Worm (Caenorhabditis elegans): ENCODE measurements around the gene F56A8.9.

Gene F56A8.9

DNA sequence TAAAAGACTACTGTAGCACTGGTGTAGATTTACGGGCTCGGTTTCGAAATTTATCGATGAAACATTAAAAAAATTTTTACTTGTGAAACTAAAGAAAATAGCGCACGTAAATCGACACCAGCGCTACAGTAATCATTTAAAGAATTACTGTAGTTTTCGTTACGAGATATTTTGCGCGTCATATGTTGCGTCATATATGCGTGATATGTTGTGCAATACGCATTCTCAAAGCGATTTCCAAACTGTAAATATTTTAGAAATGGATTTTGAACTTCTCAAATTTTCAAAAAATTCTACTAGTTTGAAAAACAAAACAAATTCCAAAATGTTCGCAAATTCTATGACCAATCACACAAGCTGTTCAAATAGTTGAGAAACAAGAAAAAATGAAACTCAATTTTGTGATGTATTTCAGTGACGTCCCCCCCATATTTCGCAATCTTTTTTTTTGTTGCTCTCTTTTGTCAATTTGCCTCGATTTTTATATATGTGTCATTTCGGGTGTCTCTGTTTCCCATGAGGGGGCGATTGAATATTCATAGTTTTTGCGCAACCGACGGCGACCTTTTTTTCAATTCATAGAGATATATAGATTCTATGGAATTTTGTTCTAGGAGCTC is 23.5 kb downstream of the F56A8.9 start:
- TF ChIP-seq dve-1 (tag; optimal IDR thresholded peaks at IDR 0.05) (no peak), ceh-48 (tag; optimal IDR thresholded peaks at IDR 0.05) (no peak), pax-1 (tag; optimal IDR thresholded peaks at IDR 0.05) (no peak), hlh-13 (GFP tag; optimal IDR thresholded peaks at IDR 0.05) (no peak), hlh-15 (tag; optimal IDR thresholded peaks at IDR 0.05) (no peak), unc-42 (tag; optimal IDR thresholded peaks at IDR 0.05) (no peak), rnt-1 (tag; optimal IDR thresholded peaks at IDR 0.05) (no peak), hlh-30 (tag; optimal IDR thresholded peaks at IDR 0.05; ENCODE audit: insufficient read depth) (no peak), ceh-14 (tag; optimal IDR thresholded peaks at IDR 0.05) (no peak), C08G9.2 (tag; optimal IDR thresholded peaks at IDR 0.05) (no peak), sox-4 (tag; optimal IDR thresholded peaks at IDR 0.05) (no peak), nfya-1 (tag; optimal IDR thresholded peaks at IDR 0.05) (no peak), Y22D7AL.16 (tag; optimal IDR thresholded peaks at IDR 0.05) (no peak), ceh-30 (tag; optimal IDR thresholded peaks at IDR 0.05) (no peak), pag-3 (tag; optimal IDR thresholded peaks at IDR 0.05; ENCODE audit: borderline replicate concordance) (no peak)

- no peak for TF ChIP-seq nhr-11 (tag; optimal IDR thresholded peaks at IDR 0.05)
- TF ChIP-seq tbx-2 (tag; optimal IDR thresholded peaks at IDR 0.05), result no peak
- no peak for TF ChIP-seq lim-6 (tag; optimal IDR thresholded peaks at IDR 0.05)
- TF ChIP-seq fax-1 (tag; optimal IDR thresholded peaks at IDR 0.05), result no peak
- no peak for TF ChIP-seq ref-2 (tag; optimal IDR thresholded peaks at IDR 0.05)
- TF ChIP-seq unc-55 (GFP tag; optimal IDR thresholded peaks at IDR 0.05), result no peak
- TF ChIP-seq sdc-2 (tag; optimal IDR thresholded peaks at IDR 0.05), result no peak
- TF ChIP-seq pat-9 (tag; optimal IDR thresholded peaks at IDR 0.05), result no peak
- TF ChIP-seq npax-4 (tag; optimal IDR thresholded peaks at IDR 0.05), result no peak
- TF ChIP-seq K02D7.2 (tag; optimal IDR thresholded peaks at IDR 0.05), result no peak
- no peak for TF ChIP-seq pha-2 (tag; optimal IDR thresholded peaks at IDR 0.05)
Observed at ce11 chrIII:13285421-13285820, 30.9 kb downstream of the F56A8.9 start, which contains the start of gene F56A8.8. F56A8.8 (plus strand) TSS chrIII:13285721.

- TF ChIP-seq ceh-34 (tag; optimal IDR thresholded peaks at IDR 0.05) (peak; percentile 30), dmd-4 (tag; optimal IDR thresholded peaks at IDR 0.05; ENCODE audit: borderline replicate concordance) (peak; percentile 22), K02D7.2 (tag; optimal IDR thresholded peaks at IDR 0.05) (peak; percentile 71), ceh-45 (GFP tag; IDR thresholded peaks at IDR 0.05) (peak; percentile 48; the same call in 1 of the 2 replicates), elt-2 (tag; optimal IDR thresholded peaks at IDR 0.05) (peak; percentile 47), ceh-14 (tag; optimal IDR thresholded peaks at IDR 0.05) (peak; percentile 48), C38D4.7 (GFP tag; optimal IDR thresholded peaks at IDR 0.05) (peak; percentile 22), zip-5 (tag; optimal IDR thresholded peaks at IDR 0.05) (peak; percentile 44), pha-2 (tag; optimal IDR thresholded peaks at IDR 0.05) (peak; percentile 12), unc-86 (tag; optimal IDR thresholded peaks at IDR 0.05) (peak; percentile 50), pat-9 (tag; optimal IDR thresholded peaks at IDR 0.05) (peak; percentile 34), ttx-3 (tag; optimal IDR thresholded peaks at IDR 0.05) (peak; percentile 52), sox-4 (tag; optimal IDR thresholded peaks at IDR 0.05) (peak; percentile 19), ztf-16 (tag; optimal IDR thresholded peaks at IDR 0.05) (peak; percentile 8), K09A11.1 (tag; optimal IDR thresholded peaks at IDR 0.05; ENCODE audit: insufficient read depth) (peak; percentile 45), tbx-2 (tag; optimal IDR thresholded peaks at IDR 0.05) (peak; percentile 48), unc-3 (GFP tag; conservative IDR thresholded peaks at IDR 0.05) (peak; percentile 33; the same call in 1 of the 2 replicates), unc-3 (tag; optimal IDR thresholded peaks at IDR 0.05) (peak; percentile 8), fax-1 (tag; optimal IDR thresholded peaks at IDR 0.05) (peak; percentile 27), ceh-2 (tag; optimal IDR thresholded peaks at IDR 0.05) (peak; percentile 59)
Observed at ce11 chrIII:13292971-13293514, 38.6 kb downstream of the F56A8.9 start, which contains the start of gene set-25. set-25 (minus strand) TSS chrIII:13293090.

Data from whole organism, late embryonic.